Fruit fly (Drosophila melanogaster) whole organism, prepupa: Measurements from ENCODE around the gene bor.

ENCODE experiments used
- Blimp-1 ChIP-seq: fragments of 200-800 bp; sonication (Bioruptor generic); optimal IDR thresholded peaks from 3 replicates; lab custom pipeline; 2017; ENCODE audit warnings: missing biosample characterization, missing genetic modification characterization, mild to moderate bottlenecking, moderate library complexity, missing genetic modification reagents
- CG10631 ChIP-seq: fragments of 200-800 bp; sonication (Bioruptor generic); optimal IDR thresholded peaks from 2 replicates; lab custom pipeline; 2016; ENCODE audit warnings: missing biosample characterization, missing genetic modification characterization
- CG10669 ChIP-seq: fragments of 200-800 bp; sonication (Bioruptor generic); optimal IDR thresholded peaks from 3 replicates; lab custom pipeline; 2018; ENCODE audit warnings: missing biosample characterization, mild to moderate bottlenecking, missing genetic modification characterization, moderate library complexity
- CG11762 ChIP-seq: fragments of 200-800 bp; sonication (Bioruptor generic); optimal IDR thresholded peaks from 3 replicates; lab custom pipeline; 2016; ENCODE audit warnings: missing biosample characterization, missing genetic modification characterization; ENCODE audit not compliant: insufficient read depth
- CG15336 ChIP-seq: fragments of 200-800 bp; sonication (Bioruptor generic); IDR thresholded peaks from 2 replicates; pipeline ENCODE4 v1.3.6; 2022; ENCODE audit warnings: missing biosample characterization, missing genetic modification characterization
- CG1621 ChIP-seq: fragments of 200-800 bp; sonication (Bioruptor generic); optimal IDR thresholded peaks from 3 replicates; lab custom pipeline; 2018; ENCODE audit warnings: missing biosample characterization, mild to moderate bottlenecking, missing genetic modification characterization
- CG3032 ChIP-seq: fragments of 200-800 bp; optimal IDR thresholded peaks from 2 replicates; lab custom pipeline; 2019; ENCODE audit warnings: missing biosample characterization, mild to moderate bottlenecking, missing genetic modification characterization, moderate library complexity
- CG31627 ChIP-seq: fragments of 200-800 bp; sonication (Bioruptor generic); optimal IDR thresholded peaks from 3 replicates; lab custom pipeline; 2016; ENCODE audit warnings: missing biosample characterization, missing genetic modification characterization
- CG32006 ChIP-seq: fragments of 200-800 bp; sonication (Bioruptor generic); optimal IDR thresholded peaks from 3 replicates; lab custom pipeline; 2017; ENCODE audit warnings: missing biosample characterization, mild to moderate bottlenecking, missing genetic modification characterization
- CG34406 ChIP-seq: fragments of 200-800 bp; sonication (Bioruptor generic); optimal IDR thresholded peaks from 3 replicates; lab custom pipeline; 2016; ENCODE audit warnings: missing biosample characterization, missing genetic modification characterization
- CG3919 ChIP-seq: fragments of 200-800 bp; sonication (Bioruptor generic); optimal IDR thresholded peaks from 3 replicates; lab custom pipeline; 2016; ENCODE audit warnings: missing biosample characterization, missing genetic modification characterization
- CG4318 ChIP-seq: fragments of 200-800 bp; sonication (Bioruptor generic); optimal IDR thresholded peaks from 3 replicates; lab custom pipeline; 2017; ENCODE audit warnings: missing biosample characterization, mild to moderate bottlenecking, missing genetic modification characterization
- CG6276 ChIP-seq: fragments of 200-800 bp; sonication (Bioruptor generic); optimal IDR thresholded peaks from 2 replicates; lab custom pipeline; 2017; ENCODE audit warnings: missing biosample characterization, mild to moderate bottlenecking, missing genetic modification characterization
- CG6792 ChIP-seq: fragments of 200-800 bp; sonication (Bioruptor generic); optimal IDR thresholded peaks from 3 replicates; lab custom pipeline; 2016; ENCODE audit warnings: missing biosample characterization, missing genetic modification characterization
- CG8319 ChIP-seq: fragments of 200-800 bp; sonication (Bioruptor generic); optimal IDR thresholded peaks from 3 replicates; lab custom pipeline; 2016; ENCODE audit warnings: missing biosample characterization, missing genetic modification characterization
- CG8632 ChIP-seq: fragments of 200-800 bp; sonication (Bioruptor generic); optimal IDR thresholded peaks from 3 replicates; lab custom pipeline; 2016; ENCODE audit warnings: missing biosample characterization, missing genetic modification characterization
- Eip75B ChIP-seq: fragments of 200-800 bp; sonication (Bioruptor generic); optimal IDR thresholded peaks from 3 replicates; lab custom pipeline; 2016; ENCODE audit warnings: missing biosample characterization, missing genetic modification characterization
- Eip78C ChIP-seq: fragments of 200-800 bp; sonication (Bioruptor generic); peaks from one replicate; lab custom pipeline; 2016; ENCODE audit warnings: missing biosample characterization, missing genetic modification characterization
- Ets96B ChIP-seq: fragments of 200-800 bp; optimal IDR thresholded peaks from 2 replicates; lab custom pipeline; 2019; ENCODE audit warnings: missing biosample characterization, mild to moderate bottlenecking, missing genetic modification characterization, moderate library complexity
- Gug ChIP-seq: fragments of 200-800 bp; sonication (Bioruptor generic); IDR thresholded peaks from 2 replicates; pipeline ENCODE4 v1.3.6; 2022; ENCODE audit warnings: missing biosample characterization, missing genetic modification characterization
- Hr38 ChIP-seq: sonication (Bioruptor generic); optimal IDR thresholded peaks from 2 replicates; lab custom pipeline; 2016; ENCODE audit warnings: missing biosample characterization, missing genetic modification characterization
- Hr39 ChIP-seq: fragments of 200-800 bp; sonication (Bioruptor generic); optimal IDR thresholded peaks from 2 replicates; lab custom pipeline; 2016; ENCODE audit warnings: missing biosample characterization, missing genetic modification characterization
- Hr4 ChIP-seq: fragments of 200-800 bp; sonication (Bioruptor generic); optimal IDR thresholded peaks from 3 replicates; lab custom pipeline; 2016; ENCODE audit warnings: missing biosample characterization, missing genetic modification characterization
- Lpt ChIP-seq: fragments of 200-800 bp; sonication (Bioruptor generic); optimal IDR thresholded peaks from 3 replicates; lab custom pipeline; 2016; ENCODE audit warnings: missing biosample characterization, missing genetic modification characterization
- Met ChIP-seq: fragments of 200-800 bp; sonication (Bioruptor generic); optimal IDR thresholded peaks from 3 replicates; lab custom pipeline; 2016; ENCODE audit warnings: missing biosample characterization, missing genetic modification characterization
- OdsH ChIP-seq: fragments of 200-800 bp; sonication (Bioruptor generic); optimal IDR thresholded peaks from 3 replicates; lab custom pipeline; 2016; ENCODE audit warnings: missing biosample characterization, missing genetic modification characterization
- Smox ChIP-seq: fragments of 200-800 bp; sonication (Bioruptor generic); optimal IDR thresholded peaks from 3 replicates; lab custom pipeline; 2016; ENCODE audit warnings: missing biosample characterization, missing genetic modification characterization
- Sox102F ChIP-seq: fragments of 200-800 bp; sonication (Bioruptor generic); optimal IDR thresholded peaks from 2 replicates; lab custom pipeline; 2016; ENCODE audit warnings: missing biosample characterization, mild to moderate bottlenecking, missing genetic modification characterization
- Sox15 ChIP-seq: fragments of 200-800 bp; sonication (Bioruptor generic); optimal IDR thresholded peaks from 3 replicates; lab custom pipeline; 2016; ENCODE audit warnings: missing biosample characterization, missing genetic modification characterization
- achi ChIP-seq: fragments of 200-800 bp; sonication (Bioruptor generic); optimal IDR thresholded peaks from 3 replicates; lab custom pipeline; 2016; ENCODE audit warnings: missing biosample characterization, missing genetic modification characterization
- acj6 ChIP-seq: fragments of 200-800 bp; sonication (Bioruptor generic); optimal IDR thresholded peaks from 3 replicates; lab custom pipeline; 2016; ENCODE audit warnings: missing biosample characterization, missing genetic modification characterization
- cyc ChIP-seq: fragments of 200-800 bp; sonication (Bioruptor generic); optimal IDR thresholded peaks from 3 replicates; lab custom pipeline; 2016; ENCODE audit warnings: missing biosample characterization, missing genetic modification characterization
- dac ChIP-seq: fragments of 200-800 bp; sonication (Bioruptor generic); optimal IDR thresholded peaks from 2 replicates; lab custom pipeline; 2017; ENCODE audit warnings: missing biosample characterization, mild to moderate bottlenecking, missing genetic modification characterization
- eg ChIP-seq: fragments of 200-800 bp; sonication (Bioruptor generic); IDR thresholded peaks from 3 replicates; pipeline ENCODE4 v1.3.6; 2022; ENCODE audit warnings: missing biosample characterization, missing genetic modification characterization
- esn ChIP-seq: fragments of 200-800 bp; sonication (Bioruptor generic); optimal IDR thresholded peaks from 2 replicates; lab custom pipeline; 2016; ENCODE audit warnings: missing biosample characterization, mild to moderate bottlenecking, missing genetic modification characterization, moderate library complexity
- fd59A ChIP-seq: fragments of 200-800 bp; sonication (Bioruptor generic); optimal IDR thresholded peaks from 2 replicates; lab custom pipeline; 2017; ENCODE audit warnings: missing biosample characterization, mild to moderate bottlenecking, missing genetic modification characterization, missing genetic modification reagents
- lz ChIP-seq: fragments of 200-800 bp; sonication (Bioruptor generic); optimal IDR thresholded peaks from 3 replicates; lab custom pipeline; 2016; ENCODE audit warnings: missing biosample characterization, missing genetic modification characterization
- net ChIP-seq: fragments of 200-800 bp; sonication (Bioruptor generic); optimal IDR thresholded peaks from 3 replicates; lab custom pipeline; 2016; ENCODE audit warnings: missing biosample characterization, missing genetic modification characterization
- pdm3 ChIP-seq: fragments of 200-800 bp; sonication (Bioruptor generic); optimal IDR thresholded peaks from 3 replicates; lab custom pipeline; 2016; ENCODE audit warnings: missing biosample characterization, missing genetic modification characterization
- salr ChIP-seq, 2 experiments: fragments of 200-800 bp; sonication (Bioruptor generic); optimal IDR thresholded peaks; 3 replicates each; lab custom pipeline; 2016 to 2018; ENCODE audit warnings: missing biosample characterization in 2 of 2, missing genetic modification characterization in 2 of 2, mild to moderate bottlenecking in 1 of 2
- spab ChIP-seq: fragments of 200-800 bp; sonication (Bioruptor generic); optimal IDR thresholded peaks from 2 replicates; lab custom pipeline; 2017; ENCODE audit warnings: missing biosample characterization, mild to moderate bottlenecking, missing genetic modification characterization, missing genetic modification reagents
- ss ChIP-seq, 2 experiments: fragments of 200-800 bp; sonication (Bioruptor generic); optimal IDR thresholded peaks; 2 replicates in 1 of 2; 3 replicates in 1 of 2; lab custom pipeline; 2017 to 2018; ENCODE audit warnings: mild to moderate bottlenecking in 2 of 2, missing biosample characterization in 2 of 2, missing genetic modification characterization in 2 of 2, moderate library complexity in 1 of 2
- svp ChIP-seq: fragments of 200-800 bp; sonication (Bioruptor generic); peaks from one replicate; lab custom pipeline; 2016; ENCODE audit warnings: missing biosample characterization, missing genetic modification characterization
- topi ChIP-seq: fragments of 200-800 bp; sonication (Bioruptor generic); optimal IDR thresholded peaks from 3 replicates; lab custom pipeline; 2016; ENCODE audit warnings: missing biosample characterization, missing genetic modification characterization

The bor gene

dm6 chr3R:16218251-16219030 is 45.5 kb downstream of the bor start:
- TF ChIP-seq eg (GFP tag; lab: Robert Waterston, UW) = 0 out of 3 replicates have a peak, but pooled peaks have one; percentile 10
- peak; percentile 17 for TF ChIP-seq Eip78C (GFP tag; lab: Kevin White, UChicago)
- no peak for TF ChIP-seq CG15336 (GFP tag; lab: Robert Waterston, UW)
- TF ChIP-seq Blimp-1 (GFP tag; lab: Kevin White, UChicago) = peak; percentile 89
- peak; percentile 5 to 7 for TF ChIP-seq salr (GFP tag; optimal IDR thresholded peaks at IDR 0.05; lab: Kevin White, UChicago)

dm6 chr3R:16217368-16217767 is 46.5 kb downstream of the bor start:
- TF ChIP-seq lz = peak; percentile 15
- peak; percentile 37 for TF ChIP-seq acj6
- TF ChIP-seq Lpt = no peak
- no peak for TF ChIP-seq Hr38
- TF ChIP-seq pdm3 (GFP tag; lab: Kevin White, UChicago) = peak; percentile 27
- peak; percentile 19 for TF ChIP-seq dac (GFP tag; lab: Kevin White, UChicago)
- TF ChIP-seq Eip75B (GFP tag; lab: Kevin White, UChicago) = peak; percentile 32
- peak; percentile 8 for TF ChIP-seq fd59A
- peak; percentile 29; the same call in 1 of the 3 replicates for TF ChIP-seq eg (GFP tag; lab: Robert Waterston, UW)
- peak; percentile 33 for TF ChIP-seq spab (GFP tag; lab: Kevin White, UChicago)
- TF ChIP-seq CG6276 (GFP tag; lab: Kevin White, UChicago) = peak; percentile 2
- TF ChIP-seq salr (GFP tag; optimal IDR thresholded peaks at IDR 0.05; lab: Kevin White, UChicago) = peak; percentile 13
- TF ChIP-seq CG4318 (GFP tag; lab: Kevin White, UChicago) = peak; percentile 18
- peak; percentile 21 for TF ChIP-seq Hr39
- peak; percentile 46 for TF ChIP-seq esn (GFP tag; lab: Kevin White, UChicago)
- peak; percentile 65 for TF ChIP-seq CG32006 (GFP tag; lab: Kevin White, UChicago)
- peak; percentile 15 for TF ChIP-seq CG3032
- peak; percentile 46 for TF ChIP-seq topi (GFP tag; lab: Kevin White, UChicago)
- no peak for TF ChIP-seq CG11762 (GFP tag; lab: Kevin White, UChicago)
- TF ChIP-seq Sox102F (GFP tag; lab: Kevin White, UChicago) = no peak
- peak; percentile 43 for TF ChIP-seq Met (GFP tag; lab: Kevin White, UChicago)
- peak; percentile 36 for TF ChIP-seq CG34406 (GFP tag; lab: Kevin White, UChicago)
- peak; percentile 15 for TF ChIP-seq CG31627 (GFP tag; lab: Kevin White, UChicago)
- TF ChIP-seq CG10669 (GFP tag; lab: Kevin White, UChicago) = peak; percentile 37
- no peak for TF ChIP-seq CG8632
- TF ChIP-seq Hr4 (GFP tag; lab: Kevin White, UChicago) = peak; percentile 62
- peak; percentile 10 for TF ChIP-seq cyc (GFP tag; lab: Kevin White, UChicago)
- TF ChIP-seq Gug = no peak
- TF ChIP-seq OdsH = peak; percentile 48
- TF ChIP-seq Smox = peak; percentile 34
- TF ChIP-seq Sox15 (GFP tag; lab: Kevin White, UChicago) = peak; percentile 7
- TF ChIP-seq svp (GFP tag; lab: Kevin White, UChicago) = peak; percentile 75
- TF ChIP-seq Eip78C (GFP tag; lab: Kevin White, UChicago) = peak; percentile 64
- peak; percentile 14 for TF ChIP-seq CG10631 (GFP tag; lab: Kevin White, UChicago)
- TF ChIP-seq net (GFP tag; lab: Kevin White, UChicago) = peak; percentile 12
- peak; percentile 9 for TF ChIP-seq CG6792 (GFP tag; lab: Kevin White, UChicago)
- TF ChIP-seq ss (GFP tag; optimal IDR thresholded peaks at IDR 0.05; lab: Kevin White, UChicago) = no peak
- no peak for TF ChIP-seq CG8319 (GFP tag; lab: Kevin White, UChicago)
- peak; percentile 29 for TF ChIP-seq achi (GFP tag; lab: Kevin White, UChicago)
- TF ChIP-seq CG1621 = no peak
- TF ChIP-seq CG3919 (GFP tag; lab: Kevin White, UChicago) = no peak
- peak; percentile 30 for TF ChIP-seq Ets96B (tag; lab: Kevin White, UChicago)
